Fruit fly (Drosophila melanogaster): ENCODE data around the gene Cht7.

Cht7 gene

dm6 chr3L:3148125-3149059 is 41.6 kb upstream of the Cht7 start, which contains the start of the genes Usp5 and BtbVII (continued):
- TF ChIP-seq B-H2 (GFP tag; optimal IDR thresholded peaks at IDR 0.05) (peak; percentile 77), CG3838 (GFP tag; optimal IDR thresholded peaks at IDR 0.05) (no peak), her (GFP tag; optimal IDR thresholded peaks at IDR 0.05) (peak; percentile 74), CG7928 (GFP tag; optimal IDR thresholded peaks at IDR 0.05) (no peak), CG18619 (GFP tag; optimal IDR thresholded peaks at IDR 0.05) (peak; percentile 4), stwl (tag; optimal IDR thresholded peaks at IDR 0.05) (peak; percentile 61), esg (GFP tag; conservative IDR thresholded peaks at IDR 0.05) (no peak), h (optimal IDR thresholded peaks at IDR 0.05) (no peak), Nf-YC (tag; optimal IDR thresholded peaks at IDR 0.05) (peak; percentile 2), BEAF-32 (GFP tag; optimal IDR thresholded peaks at IDR 0.05) (peak; percentile 95), Atf-2 (GFP tag; optimal IDR thresholded peaks at IDR 0.05) (peak; percentile 10), corto (GFP tag; optimal IDR thresholded peaks at IDR 0.05) (peak; percentile 27), CG4404 (GFP tag; IDR thresholded peaks at IDR 0.05) (peak; percentile 50; the same call in 1 of the 2 replicates), tin (GFP tag; optimal IDR thresholded peaks at IDR 0.05) (peak; percentile 63), CG18262 (tag; optimal IDR thresholded peaks at IDR 0.05) (peak; percentile 34), inv (GFP tag; IDR thresholded peaks at IDR 0.05; ENCODE audit: partially characterized antibody) (peak; percentile 94), Hr3 (GFP tag; optimal IDR thresholded peaks at IDR 0.05) (peak; percentile 63), NFAT (GFP tag; IDR thresholded peaks at IDR 0.05) (peak; percentile 67), CG17912 (GFP tag; optimal IDR thresholded peaks at IDR 0.05) (no peak), Sin3A (optimal IDR thresholded peaks at IDR 0.05) (peak; percentile 90), ind (GFP tag; optimal IDR thresholded peaks at IDR 0.05) (peak; percentile 46), ato (GFP tag; IDR thresholded peaks at IDR 0.05; ENCODE audit: partially characterized antibody) (peak; percentile 75), CG4820 (GFP tag; optimal IDR thresholded peaks at IDR 0.05) (peak; percentile 37), CG3163 (GFP tag; optimal IDR thresholded peaks at IDR 0.05) (peak; percentile 18), CG3726 (GFP tag; IDR thresholded peaks at IDR 0.05) (no peak), ERR (GFP tag; optimal IDR thresholded peaks at IDR 0.05) (peak; percentile 6), Mad (GFP tag; optimal IDR thresholded peaks at IDR 0.05) (peak; percentile 66), slou (GFP tag; optimal IDR thresholded peaks at IDR 0.05) (no peak), bowl (GFP tag; IDR thresholded peaks at IDR 0.05) (no peak), CG8478 (optimal IDR thresholded peaks at IDR 0.05) (no peak), Hand (GFP tag; optimal IDR thresholded peaks at IDR 0.05) (no peak), CG2875 (GFP tag; optimal IDR thresholded peaks at IDR 0.05) (no peak), ssp (GFP tag; IDR thresholded peaks at IDR 0.05) (peak; percentile 54), ham (GFP tag; IDR thresholded peaks at IDR 0.05) (no peak), dati (GFP tag; IDR thresholded peaks at IDR 0.05) (no peak), crc (GFP tag; optimal IDR thresholded peaks at IDR 0.05) (peak; percentile 22), fru (optimal IDR thresholded peaks at IDR 0.05) (no peak), phol (tag; optimal IDR thresholded peaks at IDR 0.05) (peak; percentile 98), PHDP (tag; optimal IDR thresholded peaks at IDR 0.05) (peak; percentile 64), Pdp1 (GFP tag; optimal IDR thresholded peaks at IDR 0.05) (peak; percentile 61 to 69), lab (GFP tag; optimal IDR thresholded peaks at IDR 0.05) (peak; percentile 67), CG33557 (GFP tag; optimal IDR thresholded peaks at IDR 0.05) (peak; percentile 50), CG8359 (GFP tag; optimal IDR thresholded peaks at IDR 0.05; ENCODE audit: borderline replicate concordance) (no peak), CTCF (GFP tag; optimal IDR thresholded peaks at IDR 0.05) (no peak), nerfin-1 (tag; optimal IDR thresholded peaks at IDR 0.05) (peak; percentile 10), CG2889 (GFP tag; IDR thresholded peaks at IDR 0.05) (no peak), Atf6 (GFP tag; IDR thresholded peaks at IDR 0.05) (peak; percentile 43; the same call in 1 of the 2 replicates), CG15073 (GFP tag; optimal IDR thresholded peaks at IDR 0.05) (no peak), Abd-B (GFP tag; optimal IDR thresholded peaks at IDR 0.05) (no peak), CG10565 (GFP tag; optimal IDR thresholded peaks at IDR 0.05) (no peak)

Measured in whole organism, embryonic.